Worm (Caenorhabditis elegans): Measurements from ENCODE around the gene C16D9.8.

C16D9.8 gene

DNA sequence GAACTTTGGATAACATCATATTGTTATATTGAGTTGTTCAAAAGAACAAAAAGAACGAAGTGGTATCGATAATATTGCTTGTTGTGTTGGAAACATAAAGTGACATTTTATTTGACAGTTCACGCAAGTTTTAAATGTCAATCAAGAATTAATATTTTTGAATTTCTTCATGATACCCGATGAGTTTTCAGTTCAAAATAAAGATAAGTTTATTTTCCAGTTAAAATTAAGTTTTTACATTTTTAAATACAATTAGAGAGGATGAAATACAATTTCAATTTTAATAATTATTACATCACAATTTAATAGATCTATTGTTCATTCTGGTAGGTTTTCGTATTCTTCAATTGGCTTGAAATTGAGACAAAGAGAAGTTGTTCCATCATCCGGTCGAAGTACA, 34.1 kb upstream of the C16D9.8 start, which contains the start of gene W02D7.4:
Gene W02D7.4, minus strand, starts transcription at position 101 of the 400 bp plus-strand sequence.
- no peak for TF ChIP-seq cog-1 (tag; optimal IDR thresholded peaks at IDR 0.05)
- no peak for TF ChIP-seq T22C8.4 (GFP tag; IDR thresholded peaks at IDR 0.05)
- TF ChIP-seq ztf-23 (GFP tag; IDR thresholded peaks at IDR 0.05), result no peak
- TF ChIP-seq klf-2 (GFP tag; conservative IDR thresholded peaks at IDR 0.05), result no peak
- TF ChIP-seq tab-1 (GFP tag; IDR thresholded peaks at IDR 0.05), result no peak
- no peak for TF ChIP-seq ref-1 (GFP tag; conservative IDR thresholded peaks at IDR 0.05)
- no peak for TF ChIP-seq flt-1 (GFP tag; IDR thresholded peaks at IDR 0.05)
- TF ChIP-seq ztf-29 (GFP tag; IDR thresholded peaks at IDR 0.05), result no peak
- no peak for TF ChIP-seq med-1 (GFP tag; optimal IDR thresholded peaks at IDR 0.05; ENCODE audit: insufficient read depth)

- TF ChIP-seq ref-1 (GFP tag; conservative IDR thresholded peaks at IDR 0.05), result no peak
- TF ChIP-seq ztf-29 (GFP tag; IDR thresholded peaks at IDR 0.05), result no peak
- no peak for TF ChIP-seq cog-1 (tag; optimal IDR thresholded peaks at IDR 0.05)
- no peak for TF ChIP-seq flt-1 (GFP tag; IDR thresholded peaks at IDR 0.05)
- no peak for TF ChIP-seq tab-1 (GFP tag; IDR thresholded peaks at IDR 0.05)
- TF ChIP-seq med-1 (GFP tag; optimal IDR thresholded peaks at IDR 0.05; ENCODE audit: insufficient read depth), result no peak
- no peak for TF ChIP-seq klf-2 (GFP tag; conservative IDR thresholded peaks at IDR 0.05)
- TF ChIP-seq ztf-23 (GFP tag; IDR thresholded peaks at IDR 0.05), result no peak
- TF ChIP-seq T22C8.4 (GFP tag; IDR thresholded peaks at IDR 0.05), result no peak
Measured at ce11 chrV:8295866-8296265, 32.5 kb upstream of the C16D9.8 start, which contains the start of gene smex-1. TSS of gene smex-1 (minus strand) at chrV:8295966.

ce11 chrV:8291764-8292163, 28.4 kb upstream of the C16D9.8 start, which contains the start of gene srg-33:
TSS of gene srg-33 (plus strand) at chrV:8292064.
- TF ChIP-seq med-1 (GFP tag; optimal IDR thresholded peaks at IDR 0.05; ENCODE audit: insufficient read depth) (no peak), ztf-29 (GFP tag; IDR thresholded peaks at IDR 0.05) (no peak), tab-1 (GFP tag; IDR thresholded peaks at IDR 0.05) (no peak), flt-1 (GFP tag; IDR thresholded peaks at IDR 0.05) (no peak), T22C8.4 (GFP tag; IDR thresholded peaks at IDR 0.05) (no peak), klf-2 (GFP tag; conservative IDR thresholded peaks at IDR 0.05) (no peak), ref-1 (GFP tag; conservative IDR thresholded peaks at IDR 0.05) (no peak), cog-1 (tag; optimal IDR thresholded peaks at IDR 0.05) (no peak), ztf-23 (GFP tag; IDR thresholded peaks at IDR 0.05) (no peak)

ce11 chrV:8288125-8288806, 24.9 kb upstream of the C16D9.8 start:
- no peak for TF ChIP-seq med-1 (GFP tag; optimal IDR thresholded peaks at IDR 0.05; ENCODE audit: insufficient read depth)
- no peak for TF ChIP-seq ztf-29 (GFP tag; IDR thresholded peaks at IDR 0.05)
- TF ChIP-seq tab-1 (GFP tag; IDR thresholded peaks at IDR 0.05), result no peak
- TF ChIP-seq flt-1 (GFP tag; IDR thresholded peaks at IDR 0.05), result no peak
- TF ChIP-seq T22C8.4 (GFP tag; IDR thresholded peaks at IDR 0.05), result no peak
- no peak for TF ChIP-seq klf-2 (GFP tag; conservative IDR thresholded peaks at IDR 0.05)
- no peak for TF ChIP-seq ztf-23 (GFP tag; IDR thresholded peaks at IDR 0.05)
- no peak for TF ChIP-seq cog-1 (tag; optimal IDR thresholded peaks at IDR 0.05)
- no peak for TF ChIP-seq ref-1 (GFP tag; conservative IDR thresholded peaks at IDR 0.05)

DNA sequence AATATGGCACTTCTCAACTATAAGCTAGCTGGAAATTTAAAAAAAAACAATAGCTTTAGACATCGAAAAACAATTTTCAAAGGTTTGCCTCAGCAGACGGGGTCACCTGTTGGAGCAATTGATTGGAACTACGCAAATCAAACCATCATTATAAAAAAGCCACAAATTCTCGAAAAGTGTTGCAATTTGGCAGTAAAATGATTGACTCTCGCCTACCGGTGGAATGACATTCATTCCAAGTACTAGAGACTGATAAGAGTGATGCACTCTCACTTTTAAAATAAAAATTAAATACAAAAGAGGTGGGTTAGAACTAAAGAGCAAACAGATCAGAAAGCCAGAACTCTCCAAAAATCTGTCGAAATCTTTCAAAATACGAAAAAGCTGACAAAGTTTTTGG, 22.1 kb upstream of the C16D9.8 start:
- TF ChIP-seq cog-1 (tag; optimal IDR thresholded peaks at IDR 0.05) (no peak), med-1 (GFP tag; optimal IDR thresholded peaks at IDR 0.05; ENCODE audit: insufficient read depth) (no peak), ref-1 (GFP tag; conservative IDR thresholded peaks at IDR 0.05) (no peak), ztf-29 (GFP tag; IDR thresholded peaks at IDR 0.05) (no peak), flt-1 (GFP tag; IDR thresholded peaks at IDR 0.05) (no peak), tab-1 (GFP tag; IDR thresholded peaks at IDR 0.05) (no peak), ztf-23 (GFP tag; IDR thresholded peaks at IDR 0.05) (no peak), klf-2 (GFP tag; conservative IDR thresholded peaks at IDR 0.05) (no peak), T22C8.4 (GFP tag; IDR thresholded peaks at IDR 0.05) (no peak)

- TF ChIP-seq flt-1 (GFP tag; IDR thresholded peaks at IDR 0.05) (no peak), cog-1 (tag; optimal IDR thresholded peaks at IDR 0.05) (no peak), ztf-29 (GFP tag; IDR thresholded peaks at IDR 0.05) (no peak), ref-1 (GFP tag; conservative IDR thresholded peaks at IDR 0.05) (no peak), tab-1 (GFP tag; IDR thresholded peaks at IDR 0.05) (no peak)
Measured at ce11 chrV:8284800-8285199, 21.4 kb upstream of the C16D9.8 start, which contains the start of gene slc-17.5. TSS of gene slc-17.5 (minus strand) at chrV:8284900.

DNA sequence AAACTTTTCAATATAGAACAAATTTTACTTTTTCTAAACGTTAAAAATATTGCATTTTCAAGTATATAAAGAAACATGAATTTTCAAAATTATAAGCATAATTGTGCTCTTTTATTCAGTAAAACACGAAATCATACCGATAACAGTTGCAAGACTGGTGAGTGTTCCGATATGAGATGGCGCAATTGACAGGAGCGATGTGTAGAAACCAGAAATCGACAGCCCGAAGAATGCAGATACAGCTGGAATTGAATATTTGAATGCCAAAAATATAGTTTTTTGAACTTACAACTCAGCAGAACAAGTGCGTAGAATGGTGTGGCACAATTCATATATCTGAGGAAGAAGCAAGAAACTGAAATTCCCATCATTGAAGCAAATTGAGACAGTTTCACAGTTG, 19.6 kb upstream of the C16D9.8 start:
- TF ChIP-seq cog-1 (tag; optimal IDR thresholded peaks at IDR 0.05) (no peak), ztf-23 (GFP tag; IDR thresholded peaks at IDR 0.05) (no peak), ref-1 (GFP tag; conservative IDR thresholded peaks at IDR 0.05) (no peak), tab-1 (GFP tag; IDR thresholded peaks at IDR 0.05) (no peak), flt-1 (GFP tag; IDR thresholded peaks at IDR 0.05) (no peak), med-1 (GFP tag; optimal IDR thresholded peaks at IDR 0.05; ENCODE audit: insufficient read depth) (no peak), T22C8.4 (GFP tag; IDR thresholded peaks at IDR 0.05) (no peak), klf-2 (GFP tag; conservative IDR thresholded peaks at IDR 0.05) (no peak), ztf-29 (GFP tag; IDR thresholded peaks at IDR 0.05) (no peak)

DNA sequence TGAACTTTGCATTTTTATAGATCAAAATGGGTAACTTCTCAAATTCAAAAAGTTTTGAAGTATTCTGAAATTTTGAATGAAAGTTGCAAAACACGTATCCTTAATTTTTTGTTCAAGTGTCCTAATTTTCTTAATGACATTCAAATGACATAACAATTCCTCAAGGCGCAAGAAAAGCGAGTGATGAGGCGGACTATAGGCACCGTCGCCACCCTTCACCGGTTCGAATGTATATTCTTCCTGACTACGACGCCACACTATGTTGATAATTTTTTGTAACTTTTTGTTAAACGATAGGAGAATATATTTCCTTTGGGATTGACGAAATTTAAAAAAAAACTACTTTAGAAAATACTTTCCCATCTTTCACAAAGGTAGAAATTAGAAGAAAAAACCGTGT, 18.3 kb upstream of the C16D9.8 start:
- TF ChIP-seq ztf-23 (GFP tag; IDR thresholded peaks at IDR 0.05) (no peak), med-1 (GFP tag; optimal IDR thresholded peaks at IDR 0.05; ENCODE audit: insufficient read depth) (no peak), ztf-29 (GFP tag; IDR thresholded peaks at IDR 0.05) (no peak), cog-1 (tag; optimal IDR thresholded peaks at IDR 0.05) (no peak), flt-1 (GFP tag; IDR thresholded peaks at IDR 0.05) (no peak), ref-1 (GFP tag; conservative IDR thresholded peaks at IDR 0.05) (no peak), klf-2 (GFP tag; conservative IDR thresholded peaks at IDR 0.05) (no peak), T22C8.4 (GFP tag; IDR thresholded peaks at IDR 0.05) (no peak), tab-1 (GFP tag; IDR thresholded peaks at IDR 0.05) (no peak)

ce11 chrV:8280770-8281169, 17.4 kb upstream of the C16D9.8 start, which contains the start of gene str-135:
TSS of gene str-135 (minus strand) at chrV:8280870.
- TF ChIP-seq med-1 (GFP tag; optimal IDR thresholded peaks at IDR 0.05; ENCODE audit: insufficient read depth) (no peak), tab-1 (GFP tag; IDR thresholded peaks at IDR 0.05) (no peak)

DNA sequence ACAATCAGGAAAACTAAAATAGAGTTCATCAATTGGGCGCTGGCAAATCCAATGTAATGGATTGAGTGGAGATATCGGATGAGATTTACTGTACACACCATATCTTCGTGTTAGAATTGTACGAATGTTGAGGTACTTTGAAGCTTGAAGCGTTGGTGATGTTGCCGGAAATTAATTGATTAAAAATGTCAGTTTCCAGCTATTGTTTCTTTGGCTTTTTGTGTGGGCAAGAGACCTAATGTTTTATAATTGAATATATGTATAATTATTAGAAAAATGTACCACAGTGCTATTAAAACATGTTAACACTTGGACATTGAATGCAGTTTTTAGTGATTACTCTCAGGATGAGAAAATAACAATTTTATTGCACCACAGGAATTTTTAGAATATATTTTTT, 15.5 kb upstream of the C16D9.8 start, which contains the start of gene str-136:
Gene str-136, minus strand, starts transcription at position 101 of the 400 bp plus-strand sequence.
- no peak for TF ChIP-seq med-1 (GFP tag; optimal IDR thresholded peaks at IDR 0.05; ENCODE audit: insufficient read depth)
- TF ChIP-seq tab-1 (GFP tag; IDR thresholded peaks at IDR 0.05), result no peak
- no peak for TF ChIP-seq T22C8.4 (GFP tag; IDR thresholded peaks at IDR 0.05)
